Worm (Caenorhabditis elegans) whole organism, L1 larva: ENCODE data around the gene ergi-1.
A peak's percentile ranks its signal among the peaks of the same experiment; 100 is the strongest.

ENCODE experiments used
- C04F5.9 ChIP-seq: sonication (generic microtip); optimal IDR thresholded peaks from 2 replicates; lab custom pipeline; 2016; ENCODE audit warnings: missing genetic modification characterization, missing compliant biosample characterization
- C16A3.4 ChIP-seq: fragments of 150-350 bp; optimal IDR thresholded peaks from 2 replicates; lab custom pipeline; 2014; ENCODE audit warnings: missing biosample characterization, missing genetic modification characterization
- alr-1 ChIP-seq: fragments of 200-800 bp; sonication (Bioruptor generic); optimal IDR thresholded peaks from 2 replicates; lab custom pipeline; 2018; ENCODE audit warnings: borderline replicate concordance, mild to moderate bottlenecking, missing genetic modification characterization, missing compliant biosample characterization
- aly-2 ChIP-seq: fragments of 150-350 bp; optimal IDR thresholded peaks from 2 replicates; lab custom pipeline; 2014; ENCODE audit warnings: missing biosample characterization, missing genetic modification characterization
- blmp-1 ChIP-seq: fragments of 150-350 bp; optimal IDR thresholded peaks from 2 replicates; lab custom pipeline; 2014; ENCODE audit warnings: missing biosample characterization, missing genetic modification characterization
- ceh-63 ChIP-seq: fragments of 200-800 bp; sonication (Bioruptor generic); optimal IDR thresholded peaks from 2 replicates; lab custom pipeline; 2018; ENCODE audit warnings: mild to moderate bottlenecking, missing genetic modification characterization, missing compliant biosample characterization
- ceh-90 ChIP-seq: sonication (generic microtip); optimal IDR thresholded peaks from 2 replicates; lab custom pipeline; 2016; ENCODE audit warnings: missing genetic modification characterization, missing compliant biosample characterization
- ces-1 ChIP-seq: fragments of 150-350 bp; optimal IDR thresholded peaks from 2 replicates; lab custom pipeline; 2014; ENCODE audit warnings: missing biosample characterization, missing genetic modification reagents, missing genetic modification characterization
- dsc-1 ChIP-seq: sonication (generic microtip); optimal IDR thresholded peaks from 2 replicates; lab custom pipeline; 2016; ENCODE audit warnings: mild to moderate bottlenecking, missing genetic modification characterization, missing compliant biosample characterization
- efl-1 ChIP-seq, 4 experiments: fragments of 150-350 bp; optimal IDR thresholded peaks in 3 of 4; peaks in 1 of 4; 1 replicate in 1 of 4; 2 replicates in 3 of 4; lab custom pipeline; 2014; ENCODE audit warnings: missing biosample characterization in 2 of 4, missing genetic modification characterization in 2 of 4, missing genetic modification reagents in 2 of 4
- egl-13 ChIP-seq: sonication (generic microtip); optimal IDR thresholded peaks from 2 replicates; lab custom pipeline; 2016; ENCODE audit warnings: missing genotype, missing genetic modification reagents, missing genetic modification characterization, missing compliant biosample characterization
- egl-27 ChIP-seq, 2 experiments: fragments of 150-350 bp in 1 of 2; sonication (generic microtip); optimal IDR thresholded peaks; 3 replicates each; lab custom pipeline; 2017 to 2018; ENCODE audit warnings: missing biosample characterization in 2 of 2, missing genetic modification characterization in 2 of 2, missing genetic modification reagents in 2 of 2
- elt-3 ChIP-seq, 6 experiments: fragments of 150-350 bp in 1 of 6; sonication (generic microtip); optimal IDR thresholded peaks; 2 replicates each; lab custom pipeline; 2017 to 2018; ENCODE audit warnings: missing biosample characterization in 6 of 6, missing genetic modification characterization in 6 of 6, inconsistent platforms in 1 of 6
- fkh-10 ChIP-seq: sonication (generic microtip); optimal IDR thresholded peaks from 2 replicates; lab custom pipeline; 2017; ENCODE audit warnings: missing biosample characterization, missing genetic modification reagents, missing genetic modification characterization
- fkh-4 ChIP-seq: sonication (generic microtip); optimal IDR thresholded peaks from 2 replicates; lab custom pipeline; 2016; ENCODE audit warnings: missing compliant biosample characterization, missing genetic modification characterization, borderline replicate concordance
- fkh-8 ChIP-seq: sonication (generic microtip); optimal IDR thresholded peaks from 2 replicates; lab custom pipeline; 2016; ENCODE audit warnings: mild to moderate bottlenecking, missing genetic modification characterization, missing compliant biosample characterization
- fos-1 ChIP-seq: fragments of 150-350 bp; optimal IDR thresholded peaks from 2 replicates; lab custom pipeline; 2014; ENCODE audit warnings: missing biosample characterization, missing genetic modification characterization
- hlh-4 ChIP-seq: sonication (generic microtip); optimal IDR thresholded peaks from 2 replicates; lab custom pipeline; 2016; ENCODE audit warnings: mild to moderate bottlenecking, missing genetic modification characterization, missing compliant biosample characterization
- hpl-2 ChIP-seq: fragments of 150-350 bp; optimal IDR thresholded peaks from 2 replicates; lab custom pipeline; 2014; ENCODE audit warnings: missing biosample characterization, missing genetic modification reagents, missing genetic modification characterization
- irx-1 ChIP-seq: sonication (generic microtip); optimal IDR thresholded peaks from 2 replicates; lab custom pipeline; 2016; ENCODE audit warnings: missing genetic modification characterization, missing compliant biosample characterization
- isw-1 ChIP-seq: fragments of 200-800 bp; sonication (Bioruptor generic); IDR thresholded peaks from 2 replicates; pipeline ENCODE4 v1.3.6; 2022; ENCODE audit warnings: missing genetic modification characterization, missing compliant biosample characterization
- lin-14 ChIP-seq: fragments of 200-800 bp; sonication (Bioruptor generic); optimal IDR thresholded peaks from 2 replicates; lab custom pipeline; 2018; ENCODE audit warnings: mild to moderate bottlenecking, missing genetic modification characterization, moderate library complexity, missing compliant biosample characterization
- lin-35 ChIP-seq, 2 experiments: fragments of 150-350 bp; optimal IDR thresholded peaks; 2 replicates each; lab custom pipeline; 2014; ENCODE audit warnings: missing biosample characterization in 2 of 2, missing genetic modification characterization in 2 of 2, missing genetic modification reagents in 2 of 2
- lin-39 ChIP-seq: fragments of 150-350 bp; optimal IDR thresholded peaks from 2 replicates; lab custom pipeline; 2014; ENCODE audit warnings: missing biosample characterization, missing genetic modification reagents, missing genetic modification characterization
- lsy-2 ChIP-seq, 2 experiments: fragments of 150-350 bp; optimal IDR thresholded peaks; 2 replicates each; lab custom pipeline; 2014; ENCODE audit warnings: missing biosample characterization in 2 of 2, missing genetic modification characterization in 2 of 2
- mab-9 ChIP-seq: fragments of 200-800 bp; sonication (Bioruptor generic); IDR thresholded peaks from 2 replicates; pipeline ENCODE4 v1.3.6; 2022; ENCODE audit warnings: missing genetic modification reagents, missing genetic modification characterization, missing compliant biosample characterization
- nhr-11 ChIP-seq: fragments of 150-350 bp; optimal IDR thresholded peaks from 2 replicates; lab custom pipeline; 2014; ENCODE audit warnings: missing biosample characterization, missing genetic modification characterization
- nhr-12 ChIP-seq: sonication (generic microtip); optimal IDR thresholded peaks from 2 replicates; lab custom pipeline; 2017; ENCODE audit warnings: missing biosample characterization, missing genetic modification characterization
- nhr-237 ChIP-seq: fragments of 150-350 bp; optimal IDR thresholded peaks from 2 replicates; lab custom pipeline; 2014; ENCODE audit warnings: missing biosample characterization, missing genetic modification characterization
- nhr-28 ChIP-seq: fragments of 150-350 bp; optimal IDR thresholded peaks from 2 replicates; lab custom pipeline; 2014; ENCODE audit warnings: missing biosample characterization, missing genetic modification characterization
- nhr-47 ChIP-seq: sonication (generic microtip); optimal IDR thresholded peaks from 2 replicates; lab custom pipeline; 2016; ENCODE audit warnings: mild to moderate bottlenecking, missing genetic modification characterization, moderate library complexity, missing compliant biosample characterization
- nhr-71 ChIP-seq: sonication (generic microtip); optimal IDR thresholded peaks from 2 replicates; lab custom pipeline; 2016; ENCODE audit warnings: mild to moderate bottlenecking, missing genetic modification characterization, moderate library complexity, missing compliant biosample characterization
- pax-3 ChIP-seq: fragments of 200-800 bp; sonication (Bioruptor generic); optimal IDR thresholded peaks from 2 replicates; lab custom pipeline; 2018; ENCODE audit warnings: mild to moderate bottlenecking, missing genetic modification characterization, moderate library complexity, missing compliant biosample characterization
- pqm-1 ChIP-seq: sonication (generic microtip); optimal IDR thresholded peaks from 3 replicates; lab custom pipeline; 2017; ENCODE audit warnings: missing biosample characterization, missing genetic modification characterization
- skn-1 ChIP-seq: fragments of 150-350 bp; optimal IDR thresholded peaks from 2 replicates; lab custom pipeline; 2014; ENCODE audit warnings: missing biosample characterization, missing genetic modification characterization
- snpc-4 ChIP-seq: fragments of 150-350 bp; optimal IDR thresholded peaks from 2 replicates; lab custom pipeline; 2014; ENCODE audit warnings: missing biosample characterization, missing genetic modification characterization
- sptf-1 ChIP-seq: fragments of 150-350 bp; optimal IDR thresholded peaks from 2 replicates; lab custom pipeline; 2014; ENCODE audit warnings: missing biosample characterization, missing genetic modification characterization
- swsn-7 ChIP-seq: sonication (generic microtip); optimal IDR thresholded peaks from 2 replicates; lab custom pipeline; 2016; ENCODE audit warnings: missing genetic modification characterization, missing compliant biosample characterization
- tbx-2 ChIP-seq: sonication (generic microtip); optimal IDR thresholded peaks from 2 replicates; lab custom pipeline; 2016; ENCODE audit warnings: missing genetic modification characterization, missing compliant biosample characterization
- unc-30 ChIP-seq: sonication (generic microtip); optimal IDR thresholded peaks from 2 replicates; lab custom pipeline; 2017; ENCODE audit warnings: missing biosample characterization, missing genetic modification characterization
- unc-62 ChIP-seq: fragments of 150-350 bp; optimal IDR thresholded peaks from 2 replicates; lab custom pipeline; 2014; ENCODE audit warnings: missing biosample characterization, missing genetic modification reagents, missing genetic modification characterization
- unc-86 ChIP-seq: sonication (generic microtip); optimal IDR thresholded peaks from 2 replicates; lab custom pipeline; 2016; ENCODE audit warnings: missing genetic modification characterization, missing compliant biosample characterization
- zip-4 ChIP-seq: fragments of 200-800 bp; sonication (Bioruptor generic); optimal IDR thresholded peaks from 2 replicates; lab custom pipeline; 2018; ENCODE audit warnings: mild to moderate bottlenecking, missing genetic modification characterization, moderate library complexity, missing compliant biosample characterization
- ztf-11 ChIP-seq, 2 experiments: sonication (generic microtip); optimal IDR thresholded peaks; 2 replicates each; lab custom pipeline; 2016 to 2017; ENCODE audit warnings: missing genetic modification characterization in 2 of 2, missing biosample characterization in 1 of 2, missing compliant biosample characterization in 1 of 2

The ergi-1 gene

ce11 chrX:2035172-2035571, at the start of gene ergi-1:
Gene ergi-1, minus strand, starts transcription at chrX:2035272.
- no peak for TF ChIP-seq ztf-11 (tag; optimal IDR thresholded peaks at IDR 0.05; lab: Kevin White, UChicago)
- no peak for TF ChIP-seq efl-1 (optimal IDR thresholded peaks at IDR 0.05; lab: Kevin White, UChicago)
- TF ChIP-seq efl-1 (GFP tag; optimal IDR thresholded peaks at IDR 0.05 in 1 of 2; lab: Kevin White, UChicago) = peak in 1 of 2 experiments; percentile 26
- TF ChIP-seq, all 84 proteins: peak for 1

- no peak for TF ChIP-seq sptf-1 (tag; lab: Kevin White, UChicago)
- no peak for TF ChIP-seq pqm-1 (tag; lab: Kevin White, UChicago)
- TF ChIP-seq tbx-2 (tag; lab: Kevin White, UChicago) = no peak
- peak; percentile 45 for TF ChIP-seq nhr-71 (tag; lab: Kevin White, UChicago)
- TF ChIP-seq nhr-28 (tag; lab: Kevin White, UChicago) = no peak
- TF ChIP-seq alr-1 (tag; lab: Kevin White, UChicago) = no peak
- TF ChIP-seq efl-1 (optimal IDR thresholded peaks at IDR 0.05; lab: Kevin White, UChicago) = no peak
- TF ChIP-seq efl-1 (GFP tag; optimal IDR thresholded peaks at IDR 0.05 in 1 of 2; lab: Kevin White, UChicago) = no peak
- no peak for TF ChIP-seq ceh-63 (GFP tag; lab: Kevin White, UChicago)
- TF ChIP-seq lin-39 (tag; lab: Kevin White, UChicago) = no peak
- no peak for TF ChIP-seq irx-1
- TF ChIP-seq lin-35 (GFP tag; optimal IDR thresholded peaks at IDR 0.05; lab: Kevin White, UChicago) = no peak
- peak; percentile 43 for TF ChIP-seq lin-14 (GFP tag; lab: Kevin White, UChicago)
- TF ChIP-seq dsc-1 (tag; lab: Kevin White, UChicago) = peak; percentile 39
- no peak for TF ChIP-seq elt-3 (tag; optimal IDR thresholded peaks at IDR 0.05; lab: Kevin White, UChicago)
- no peak for TF ChIP-seq hlh-4 (tag; lab: Kevin White, UChicago)
- no peak for TF ChIP-seq C16A3.4
- no peak for TF ChIP-seq mab-9 (GFP tag; lab: Robert Waterston, UW)
- no peak for TF ChIP-seq skn-1
- no peak for TF ChIP-seq fkh-10 (GFP tag; lab: Kevin White, UChicago)
- TF ChIP-seq nhr-237 (tag; lab: Kevin White, UChicago) = no peak
- no peak for TF ChIP-seq hpl-2
- no peak for TF ChIP-seq ceh-90
- no peak for TF ChIP-seq nhr-12 (tag; lab: Kevin White, UChicago)
- no peak for TF ChIP-seq aly-2 (tag; lab: Kevin White, UChicago)
- TF ChIP-seq egl-13 = no peak
- TF ChIP-seq isw-1 (GFP tag; lab: Robert Waterston, UW) = no peak
- TF ChIP-seq unc-86 (tag; lab: Kevin White, UChicago) = peak; percentile 49
- no peak for TF ChIP-seq C04F5.9 (tag; lab: Kevin White, UChicago)
- TF ChIP-seq nhr-47 = peak; percentile 28
- TF ChIP-seq unc-30 = no peak
- TF ChIP-seq fkh-8 (tag; lab: Kevin White, UChicago) = peak; percentile 67
Observed at ce11 chrX:2084019-2084418, 48.9 kb upstream of the ergi-1 start, which contains the start of gene F49H12.3. Gene F49H12.3, plus strand, starts transcription at chrX:2084375.

- TF ChIP-seq C04F5.9 (tag; lab: Kevin White, UChicago) (no peak), fkh-4 (tag; lab: Kevin White, UChicago) (no peak), snpc-4 (tag; lab: Kevin White, UChicago) (no peak), blmp-1 (tag; lab: Kevin White, UChicago) (no peak), ces-1 (GFP tag; lab: Kevin White, UChicago) (no peak), dsc-1 (tag; lab: Kevin White, UChicago) (peak; percentile 17)
- TF ChIP-seq, all 84 proteins: peak for 1
Observed at ce11 chrX:2079536-2079935, 44.5 kb upstream of the ergi-1 start, which contains the start of gene F49H12.4. Gene F49H12.4, plus strand, starts transcription at chrX:2079836.

ce11 chrX:2078822-2079221, 43.8 kb upstream of the ergi-1 start:
- TF ChIP-seq nhr-71 (tag; lab: Kevin White, UChicago) (peak; percentile 39), nhr-47 (peak; percentile 51), egl-13 (peak; percentile 55), egl-27 (tag; optimal IDR thresholded peaks at IDR 0.05; lab: Kevin White, UChicago) (no peak), lsy-2 (tag; optimal IDR thresholded peaks at IDR 0.05; lab: Kevin White, UChicago) (no peak), zip-4 (no peak), fkh-8 (tag; lab: Kevin White, UChicago) (peak; percentile 74), swsn-7 (tag; lab: Kevin White, UChicago) (no peak), dsc-1 (tag; lab: Kevin White, UChicago) (peak; percentile 84), hlh-4 (tag; lab: Kevin White, UChicago) (no peak), unc-62 (no peak), pax-3 (peak; percentile 8), fkh-4 (tag; lab: Kevin White, UChicago) (no peak), fos-1 (no peak), nhr-11 (tag; lab: Kevin White, UChicago) (peak; percentile 19)
- TF ChIP-seq, all 84 proteins: peak for 7
